Fruit fly (Drosophila melanogaster) whole organism, wandering third instar larva: ENCODE measurements around the gene bon.

Experiments used
- Abd-B ChIP-seq: fragments of >200 bp; optimal IDR thresholded peaks from 2 replicates; lab custom pipeline; 2017; ENCODE audit warnings: missing biosample characterization, missing genetic modification characterization
- CG32264 ChIP-seq: fragments of 200-800 bp; sonication (Bioruptor generic); optimal IDR thresholded peaks from 2 replicates; lab custom pipeline; 2016; ENCODE audit warnings: missing biosample characterization, missing genetic modification characterization
- CG9705 ChIP-seq: fragments of 200-800 bp; sonication (Bioruptor generic); optimal IDR thresholded peaks from 2 replicates; lab custom pipeline; 2018; ENCODE audit warnings: missing biosample characterization, mild to moderate bottlenecking, missing genetic modification characterization
- CrebA ChIP-seq: fragments of 200-800 bp; sonication (Bioruptor generic); optimal IDR thresholded peaks from 2 replicates; lab custom pipeline; 2016; ENCODE audit warnings: missing biosample characterization, mild to moderate bottlenecking, missing genetic modification characterization, borderline replicate concordance
- Dfd ChIP-seq: fragments of >200 bp; optimal IDR thresholded peaks from 2 replicates; lab custom pipeline; 2017; ENCODE audit warnings: missing biosample characterization, missing genetic modification characterization
- Dif ChIP-seq: fragments of 200-275, 200-300 bp; sonication (Bioruptor generic); optimal IDR thresholded peaks from 2 replicates; lab custom pipeline; 2018; ENCODE audit warnings: missing biosample characterization, missing genetic modification characterization; ENCODE audit not compliant: partially characterized antibody
- GATAd ChIP-seq: sonication (Bioruptor generic); optimal IDR thresholded peaks from 2 replicates; lab custom pipeline; 2016; ENCODE audit warnings: missing biosample characterization, missing genetic modification characterization
- Hnf4 ChIP-seq: fragments of 200-800 bp; sonication (Bioruptor generic); optimal IDR thresholded peaks from 2 replicates; lab custom pipeline; 2016; ENCODE audit warnings: missing biosample characterization, mild to moderate bottlenecking, missing genetic modification characterization
- Hr78 ChIP-seq: fragments of >200 bp; optimal IDR thresholded peaks from 2 replicates; lab custom pipeline; 2017; ENCODE audit warnings: missing biosample characterization, missing genetic modification characterization
- Jra ChIP-seq: sonication (Bioruptor generic); optimal IDR thresholded peaks from 2 replicates; lab custom pipeline; 2016; ENCODE audit warnings: missing biosample characterization, missing genetic modification characterization
- Mio ChIP-seq: sonication (Bioruptor generic); optimal IDR thresholded peaks from 2 replicates; lab custom pipeline; 2016; ENCODE audit warnings: missing biosample characterization, missing genetic modification characterization
- N ChIP-seq: fragments of >200 bp; optimal IDR thresholded peaks from 2 replicates; lab custom pipeline; 2018; ENCODE audit warnings: missing biosample characterization, missing external identifiers, missing genetic modification characterization
- Rel ChIP-seq, 2 experiments: fragments of 200-800 bp; sonication (Bioruptor generic) in 1 of 2; optimal IDR thresholded peaks; 2 replicates in 1 of 2; 3 replicates in 1 of 2; lab custom pipeline; 2016 to 2019; ENCODE audit warnings: mild to moderate bottlenecking in 2 of 2, missing biosample characterization in 2 of 2, missing genetic modification characterization in 2 of 2, moderate library complexity in 1 of 2
- Sp1 ChIP-seq: fragments of 200-800 bp; sonication (Bioruptor generic); optimal IDR thresholded peaks from 3 replicates; lab custom pipeline; 2019; ENCODE audit warnings: missing biosample characterization, mild to moderate bottlenecking, missing genetic modification characterization, moderate library complexity
- Vsx2 ChIP-seq: fragments of 200-300, 225-300 bp; sonication (Bioruptor generic); optimal IDR thresholded peaks from 2 replicates; lab custom pipeline; 2018; ENCODE audit warnings: missing biosample characterization, missing genetic modification characterization; ENCODE audit not compliant: partially characterized antibody
- dl ChIP-seq, 2 experiments: fragments of 175-275, 200-275 bp in 1 of 2; fragments of 200-275 bp in 1 of 2; sonication (Bioruptor generic); optimal IDR thresholded peaks; lab custom pipeline; 2018; ENCODE audit warnings: mild to moderate bottlenecking in 2 of 2, missing biosample characterization in 2 of 2, missing genetic modification characterization in 2 of 2, moderate library complexity in 2 of 2; ENCODE audit not compliant: partially characterized antibody in 2 of 2, insufficient read depth in 1 of 2
- dmrt93B ChIP-seq: fragments of 200-800 bp; sonication (Bioruptor generic); optimal IDR thresholded peaks from 2 replicates; lab custom pipeline; 2018; ENCODE audit warnings: missing biosample characterization, mild to moderate bottlenecking, missing genetic modification characterization
- dsf ChIP-seq: sonication (Bioruptor generic); optimal IDR thresholded peaks from 2 replicates; lab custom pipeline; 2016; ENCODE audit warnings: missing biosample characterization, missing genetic modification characterization, borderline replicate concordance
- foxo ChIP-seq, 2 experiments: fragments of 200-800 bp; sonication (Bioruptor generic); optimal IDR thresholded peaks; 2 replicates in 1 of 2; 3 replicates in 1 of 2; lab custom pipeline; 2016 to 2017; ENCODE audit warnings: missing biosample characterization in 2 of 2, missing genetic modification characterization in 2 of 2
- h ChIP-seq: fragments of 200-800 bp; sonication (Bioruptor generic); optimal IDR thresholded peaks from 3 replicates; lab custom pipeline; 2016; ENCODE audit warnings: missing biosample characterization, mild to moderate bottlenecking, missing genetic modification characterization
- lola ChIP-seq: fragments of >200 bp; optimal IDR thresholded peaks from 2 replicates; lab custom pipeline; 2017; ENCODE audit warnings: missing biosample characterization, missing genetic modification characterization
- psq ChIP-seq: fragments of 200-800 bp; sonication (Bioruptor generic); optimal IDR thresholded peaks from 3 replicates; lab custom pipeline; 2017; ENCODE audit warnings: missing biosample characterization, mild to moderate bottlenecking, missing genetic modification characterization, moderate library complexity
- rgr ChIP-seq: fragments of 200-800 bp; sonication (Bioruptor generic); optimal IDR thresholded peaks from 3 replicates; lab custom pipeline; 2016; ENCODE audit warnings: missing biosample characterization, mild to moderate bottlenecking, missing genetic modification characterization
- sage ChIP-seq: fragments of 200-800 bp; sonication (Bioruptor generic); optimal IDR thresholded peaks from 2 replicates; lab custom pipeline; 2016; ENCODE audit warnings: missing biosample characterization, mild to moderate bottlenecking, missing genetic modification characterization
- sv ChIP-seq: fragments of 200-800 bp; sonication (Bioruptor generic); optimal IDR thresholded peaks from 3 replicates; lab custom pipeline; 2016; ENCODE audit warnings: missing biosample characterization, missing genetic modification characterization

Gene bon

DNA sequence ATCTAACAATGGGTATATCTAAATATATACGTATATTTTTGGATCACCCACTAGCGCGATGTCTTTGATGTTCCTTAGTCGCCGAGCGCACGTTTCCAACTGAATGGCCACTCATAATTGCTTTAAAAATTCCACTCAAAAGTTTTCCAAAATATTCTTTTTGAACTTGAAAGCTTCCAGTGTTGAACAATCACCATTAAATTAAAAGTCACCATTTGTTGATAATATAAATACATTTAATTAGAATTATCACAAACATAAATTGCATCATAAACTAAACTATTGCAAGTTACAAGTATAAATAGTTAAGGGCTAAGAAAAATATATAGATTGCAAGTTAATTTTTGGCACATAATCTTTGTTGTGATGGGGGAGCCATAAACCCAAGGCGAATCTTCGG is 59.4 kb downstream of the bon start, which contains the start of gene GluRIID:
TSS of gene GluRIID (minus strand) at position 101 of the 400 bp plus-strand sequence.
- TF ChIP-seq rgr (peak; percentile 4), CrebA (GFP tag; lab: Kevin White, UChicago) (no peak)
- TF ChIP-seq, all 38 proteins: peak for 1

DNA sequence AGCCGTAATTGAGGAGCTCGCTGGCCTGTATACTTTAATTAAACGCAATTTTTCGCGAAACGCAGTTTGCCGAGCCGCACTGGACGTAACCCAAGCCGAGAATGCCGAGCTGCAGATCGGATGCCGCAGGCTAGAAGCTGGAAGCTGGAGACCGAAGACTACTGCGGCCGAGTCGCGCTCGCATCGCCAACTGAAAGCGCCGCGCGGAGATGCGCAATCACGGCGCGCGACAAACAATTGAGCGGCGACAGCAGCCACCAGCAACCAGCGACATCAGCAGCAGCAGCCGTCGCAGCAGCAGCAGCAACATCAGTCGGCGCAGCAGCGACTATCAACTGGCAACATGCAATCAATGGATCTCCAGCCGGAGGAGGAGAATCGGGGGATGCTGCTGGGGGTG is 63.7 kb downstream of the bon start:
- TF ChIP-seq dmrt93B (GFP tag; lab: Kevin White, UChicago) (no peak), Vsx2 (GFP tag; lab: Kevin White, UChicago) (no peak), GATAd (GFP tag; lab: Kevin White, UChicago) (no peak), Rel (GFP tag; optimal IDR thresholded peaks at IDR 0.05; lab: Kevin White, UChicago) (no peak), Rel (tag; optimal IDR thresholded peaks at IDR 0.05; lab: Kevin White, UChicago) (no peak), Jra (no peak), h (GFP tag; lab: Kevin White, UChicago) (no peak), psq (GFP tag; lab: Kevin White, UChicago) (no peak), Sp1 (GFP tag; lab: Kevin White, UChicago) (no peak), N (GFP tag; lab: Kevin White, UChicago) (no peak), Dif (GFP tag; lab: Kevin White, UChicago) (no peak), foxo (GFP tag; optimal IDR thresholded peaks at IDR 0.05; lab: Kevin White, UChicago) (no peak), sv (GFP tag; lab: Kevin White, UChicago) (no peak), Dfd (GFP tag; lab: Kevin White, UChicago) (no peak), Hnf4 (GFP tag; lab: Kevin White, UChicago) (no peak), dl (GFP tag; optimal IDR thresholded peaks at IDR 0.05; lab: Kevin White, UChicago; ENCODE audit: insufficient read depth in 1 of 2, partially characterized antibody in 2 of 2) (no peak), CG9705 (GFP tag; lab: Kevin White, UChicago) (no peak), Mio (GFP tag; lab: Kevin White, UChicago) (no peak), Hr78 (GFP tag; lab: Kevin White, UChicago) (no peak), CG32264 (no peak)

- TF ChIP-seq CG32264 (no peak), CrebA (GFP tag; lab: Kevin White, UChicago) (no peak), h (GFP tag; lab: Kevin White, UChicago) (no peak), Vsx2 (GFP tag; lab: Kevin White, UChicago) (no peak), dmrt93B (GFP tag; lab: Kevin White, UChicago) (no peak), sage (GFP tag; lab: Kevin White, UChicago) (no peak), Dif (GFP tag; lab: Kevin White, UChicago) (no peak), Rel (GFP tag; optimal IDR thresholded peaks at IDR 0.05; lab: Kevin White, UChicago) (no peak), Rel (tag; optimal IDR thresholded peaks at IDR 0.05; lab: Kevin White, UChicago) (no peak), Sp1 (GFP tag; lab: Kevin White, UChicago) (no peak), psq (GFP tag; lab: Kevin White, UChicago) (no peak), Abd-B (GFP tag; lab: Kevin White, UChicago) (no peak), GATAd (GFP tag; lab: Kevin White, UChicago) (no peak), Dfd (GFP tag; lab: Kevin White, UChicago) (no peak), dsf (no peak), lola (GFP tag; lab: Kevin White, UChicago) (no peak)
Measured at dm6 chr3R:20659804-20660203, 66.9 kb downstream of the bon start, which contains the start of gene Nep4. Gene Nep4, minus strand, starts transcription at chr3R:20659904.
